Worm (Caenorhabditis elegans): ENCODE data around the gene T08A11.1.

T08A11.1 gene

ce11 chrIII:4263048-4263447 is at the start of gene T08A11.1:
TSS of gene T08A11.1 (minus strand) at chrIII:4263148.
- TF ChIP-seq elt-2 (tag; optimal IDR thresholded peaks at IDR 0.05) (no peak), pros-1 (tag; optimal IDR thresholded peaks at IDR 0.05) (no peak), unc-86 (tag; optimal IDR thresholded peaks at IDR 0.05) (no peak), ztf-16 (tag; optimal IDR thresholded peaks at IDR 0.05) (no peak), odd-2 (tag; optimal IDR thresholded peaks at IDR 0.05) (no peak), unc-55 (GFP tag; optimal IDR thresholded peaks at IDR 0.05) (no peak), ceh-18 (tag; optimal IDR thresholded peaks at IDR 0.05) (no peak), ceh-14 (tag; optimal IDR thresholded peaks at IDR 0.05) (no peak), fkh-10 (GFP tag; optimal IDR thresholded peaks at IDR 0.05) (no peak), K09A11.1 (tag; optimal IDR thresholded peaks at IDR 0.05; ENCODE audit: insufficient read depth) (no peak), unc-42 (tag; optimal IDR thresholded peaks at IDR 0.05) (no peak), madf-2 (tag; optimal IDR thresholded peaks at IDR 0.05) (no peak), ceh-48 (tag; optimal IDR thresholded peaks at IDR 0.05) (no peak), Y22D7AL.16 (tag; optimal IDR thresholded peaks at IDR 0.05) (no peak), dmd-4 (tag; optimal IDR thresholded peaks at IDR 0.05; ENCODE audit: borderline replicate concordance) (no peak), hlh-30 (tag; optimal IDR thresholded peaks at IDR 0.05; ENCODE audit: insufficient read depth) (no peak)

ce11 chrIII:4309303-4309702 is 46.4 kb upstream of the T08A11.1 start:
- TF ChIP-seq eyg-1 (tag; optimal IDR thresholded peaks at IDR 0.05) (no peak), nhr-232 (tag; optimal IDR thresholded peaks at IDR 0.05) (no peak), ceh-18 (tag; optimal IDR thresholded peaks at IDR 0.05) (no peak), npax-4 (tag; optimal IDR thresholded peaks at IDR 0.05) (no peak), unc-3 (GFP tag; conservative IDR thresholded peaks at IDR 0.05) (no peak), unc-3 (tag; optimal IDR thresholded peaks at IDR 0.05) (no peak), ceh-45 (GFP tag; IDR thresholded peaks at IDR 0.05) (no peak), dve-1 (tag; optimal IDR thresholded peaks at IDR 0.05) (no peak), ceh-34 (tag; optimal IDR thresholded peaks at IDR 0.05) (no peak), hlh-30 (tag; optimal IDR thresholded peaks at IDR 0.05; ENCODE audit: insufficient read depth) (no peak), ceh-22 (tag; optimal IDR thresholded peaks at IDR 0.05) (no peak), K02D7.2 (tag; optimal IDR thresholded peaks at IDR 0.05) (no peak), elt-4 (tag; optimal IDR thresholded peaks at IDR 0.05) (no peak), C08G9.2 (tag; optimal IDR thresholded peaks at IDR 0.05) (no peak), ceh-19 (GFP tag; optimal IDR thresholded peaks at IDR 0.05) (no peak), hlh-15 (tag; optimal IDR thresholded peaks at IDR 0.05) (no peak), ceh-31 (tag; optimal IDR thresholded peaks at IDR 0.05) (no peak)

ce11 chrIII:4302780-4303179 is 39.8 kb upstream of the T08A11.1 start:
- no peak for TF ChIP-seq Y22D7AL.16 (tag; optimal IDR thresholded peaks at IDR 0.05)
- TF ChIP-seq nhr-232 (tag; optimal IDR thresholded peaks at IDR 0.05), result no peak
- no peak for TF ChIP-seq ref-2 (tag; optimal IDR thresholded peaks at IDR 0.05)
- no peak for TF ChIP-seq ceh-14 (tag; optimal IDR thresholded peaks at IDR 0.05)
- TF ChIP-seq pqm-1 (tag; optimal IDR thresholded peaks at IDR 0.05), result no peak

ce11 chrIII:4302293-4302692 is 39.3 kb upstream of the T08A11.1 start, which contains the start of gene R10E4.9:
TSS of gene R10E4.9 (minus strand) at chrIII:4302393.
- TF ChIP-seq hlh-30 (tag; optimal IDR thresholded peaks at IDR 0.05; ENCODE audit: insufficient read depth), result no peak
- TF ChIP-seq F13H6.1 (tag; optimal IDR thresholded peaks at IDR 0.05), result no peak
- TF ChIP-seq pat-9 (tag; optimal IDR thresholded peaks at IDR 0.05), result no peak
- TF ChIP-seq unc-86 (tag; optimal IDR thresholded peaks at IDR 0.05), result no peak
- TF ChIP-seq npax-4 (tag; optimal IDR thresholded peaks at IDR 0.05), result no peak
- TF ChIP-seq unc-42 (tag; optimal IDR thresholded peaks at IDR 0.05), result no peak
- no peak for TF ChIP-seq ceh-48 (tag; optimal IDR thresholded peaks at IDR 0.05)

- peak; percentile 75 for TF ChIP-seq ceh-48 (tag; optimal IDR thresholded peaks at IDR 0.05)
- no peak for TF ChIP-seq C08G9.2 (tag; optimal IDR thresholded peaks at IDR 0.05)
These were observed 38.1 kb upstream of the T08A11.1 start, which contains the start of gene R10E4.11 for ce11 chrIII:4300989-4301498. TSS of gene R10E4.11 (minus strand) at chrIII:4301039.

Data from whole organism, late embryonic.